Fruit fly (Drosophila melanogaster): ENCODE results near the gene Tektin-C.
A peak's percentile ranks its signal among the peaks of the same experiment; 100 is the strongest.

The Tektin-C gene

dm6 chr3L:5823763-5824445, 27.6 kb upstream of the Tektin-C start (continued):
- TF ChIP-seq sna (GFP tag; IDR thresholded peaks at IDR 0.05; ENCODE audit: partially characterized antibody) (no peak), Ets65A (GFP tag) (peak; percentile 63), eyg (GFP tag; optimal IDR thresholded peaks at IDR 0.05) (peak; percentile 69), crp (GFP tag; optimal IDR thresholded peaks at IDR 0.05) (peak in 1 of 2 experiments; percentile 47), gsb-n (tag; optimal IDR thresholded peaks at IDR 0.05) (peak; percentile 86), insv (GFP tag; optimal IDR thresholded peaks at IDR 0.05) (peak in 1 of 2 experiments; percentile 11), her (GFP tag; optimal IDR thresholded peaks at IDR 0.05) (peak; percentile 72), CG6854 (GFP tag; optimal IDR thresholded peaks at IDR 0.05) (peak; percentile 33), pros (GFP tag; optimal IDR thresholded peaks at IDR 0.05) (no peak), Ravus (GFP tag; IDR thresholded peaks at IDR 0.05) (no peak), CG8388 (GFP tag; optimal IDR thresholded peaks at IDR 0.05) (peak; percentile 56), CG13624 (GFP tag; optimal IDR thresholded peaks at IDR 0.05) (peak; percentile 26), Opbp (GFP tag; IDR thresholded peaks at IDR 0.05; ENCODE audit: partially characterized antibody) (no peak), Fer1 (GFP tag; optimal IDR thresholded peaks at IDR 0.05) (peak; percentile 84), Drgx (GFP tag; IDR thresholded peaks at IDR 0.05) (no peak), MBD-R2 (GFP tag; IDR thresholded peaks at IDR 0.05) (no peak), BEAF-32 (GFP tag; optimal IDR thresholded peaks at IDR 0.05) (no peak), CG18476 (GFP tag; optimal IDR thresholded peaks at IDR 0.05) (peak; percentile 67), bsh (GFP tag; optimal IDR thresholded peaks at IDR 0.05) (peak in 1 of 2 experiments; percentile 89), Tbp (GFP tag; optimal IDR thresholded peaks at IDR 0.05) (no peak), yki (optimal IDR thresholded peaks at IDR 0.05) (no peak), NFAT (GFP tag; IDR thresholded peaks at IDR 0.05) (no peak), CG13775 (GFP tag; optimal IDR thresholded peaks at IDR 0.05) (peak; percentile 58), CG1529 (GFP tag; optimal IDR thresholded peaks at IDR 0.05) (peak; percentile 82), CG6689 (GFP tag; IDR thresholded peaks at IDR 0.05) (peak; percentile 49; the same call in 1 of the 2 replicates), Elba2 (GFP tag; optimal IDR thresholded peaks at IDR 0.05) (no peak), pb (GFP tag; optimal IDR thresholded peaks at IDR 0.05) (peak; percentile 73), Bteb2 (GFP tag; optimal IDR thresholded peaks at IDR 0.05) (peak; percentile 53), CG4617 (GFP tag; optimal IDR thresholded peaks at IDR 0.05; ENCODE audit: borderline replicate concordance) (peak; percentile 38), wdn (GFP tag; IDR thresholded peaks at IDR 0.05) (no peak), Xrp1 (GFP tag; IDR thresholded peaks at IDR 0.05) (peak; percentile 86), CG16863 (GFP tag; optimal IDR thresholded peaks at IDR 0.05) (peak; percentile 90), corto (GFP tag; optimal IDR thresholded peaks at IDR 0.05) (no peak), fd102C (GFP tag; optimal IDR thresholded peaks at IDR 0.05) (peak; percentile 96), Mrtf (GFP tag; IDR thresholded peaks at IDR 0.05) (no peak), Dad (GFP tag; optimal IDR thresholded peaks at IDR 0.05) (peak; percentile 79), Abd-B (GFP tag; optimal IDR thresholded peaks at IDR 0.05) (peak; percentile 13), CG16813 (GFP tag; IDR thresholded peaks at IDR 0.05; ENCODE audit: partially characterized antibody) (no peak), slp2 (GFP tag; optimal IDR thresholded peaks at IDR 0.05) (peak; percentile 71), CG11696 (GFP tag; IDR thresholded peaks at IDR 0.05) (peak; percentile 43; the same call in 1 of the 2 replicates), CG13894 (tag; optimal IDR thresholded peaks at IDR 0.05) (no peak), fd3F (GFP tag; optimal IDR thresholded peaks at IDR 0.05) (peak; percentile 29), CG8478 (optimal IDR thresholded peaks at IDR 0.05) (no peak), cad (GFP tag; optimal IDR thresholded peaks at IDR 0.05) (no peak), CG11093 (GFP tag; IDR thresholded peaks at IDR 0.05) (no peak), HLH54F (GFP tag; optimal IDR thresholded peaks at IDR 0.05) (peak; percentile 57), al (GFP tag; IDR thresholded peaks at IDR 0.05) (no peak), prd (optimal IDR thresholded peaks at IDR 0.05) (no peak), prd (GFP tag; IDR thresholded peaks at IDR 0.05) (peak; percentile 30; the same call in 1 of the 3 replicates), vvl (GFP tag; IDR thresholded peaks at IDR 0.05) (peak; percentile 72), tup (GFP tag; optimal IDR thresholded peaks at IDR 0.05) (peak; percentile 24)

All from whole organism, embryonic.